Fruit fly (Drosophila melanogaster) whole organism, pupa: ENCODE data around the gene run.

Experiments
- CG34367 ChIP-seq: fragments of 200-800 bp; sonication (Bioruptor generic); optimal IDR thresholded peaks from 2 replicates; lab custom pipeline; 2018; ENCODE audit warnings: missing biosample characterization, mild to moderate bottlenecking, missing genetic modification characterization
- D1 ChIP-seq: fragments of 200-800 bp; sonication (Bioruptor generic); optimal IDR thresholded peaks from 2 replicates; lab custom pipeline; 2018; ENCODE audit warnings: missing biosample characterization, mild to moderate bottlenecking, missing genetic modification characterization, moderate library complexity
- EcR ChIP-seq: fragments of 200-800 bp; sonication (Bioruptor generic); optimal IDR thresholded peaks from 3 replicates; lab custom pipeline; 2019; ENCODE audit warnings: missing biosample characterization, missing genetic modification characterization, mild to moderate bottlenecking, moderate library complexity, missing genetic modification reagents
- gl ChIP-seq: fragments of 200-800 bp; sonication (Bioruptor generic); optimal IDR thresholded peaks from 2 replicates; lab custom pipeline; 2018; ENCODE audit warnings: missing biosample characterization, mild to moderate bottlenecking, missing genetic modification characterization
- rn ChIP-seq: fragments of 200-800 bp; sonication (Bioruptor generic); IDR thresholded peaks from 2 replicates; pipeline ENCODE4 v1.3.6; 2022; ENCODE audit warnings: missing biosample characterization, missing genetic modification characterization

dm6 chrX:20656535-20657350, 33.7 kb upstream of the run start, which contains the start of gene Cyp6v1:
- TF ChIP-seq rn (no peak), gl (tag; lab: Kevin White, UChicago) (peak; percentile 13), CG34367 (tag; lab: Kevin White, UChicago) (peak; percentile 37), D1 (peak; percentile 11), EcR (GFP tag; lab: Kevin White, UChicago) (peak; percentile 72)
